Worm (Caenorhabditis elegans) whole organism, young adult: ENCODE measurements around the gene ptpn-22.

Experiments
- efl-1 ChIP-seq: fragments of 150-350 bp; optimal IDR thresholded peaks from 2 replicates; lab custom pipeline; 2014; ENCODE audit warnings: missing biosample characterization, missing genetic modification reagents, missing genetic modification characterization
- ets-4 ChIP-seq: fragments of 200-800 bp; sonication (Bioruptor generic); optimal IDR thresholded peaks from 2 replicates; lab custom pipeline; 2018; ENCODE audit warnings: mild to moderate bottlenecking, missing genetic modification characterization, missing compliant biosample characterization
- fkh-3 ChIP-seq: sonication (generic microtip); optimal IDR thresholded peaks from 2 replicates; lab custom pipeline; 2016; ENCODE audit warnings: mild to moderate bottlenecking, missing genetic modification characterization, missing compliant biosample characterization
- mes-4 ChIP-seq: sonication (generic microtip); optimal IDR thresholded peaks from 2 replicates; lab custom pipeline; 2016; ENCODE audit warnings: missing genotype, missing genetic modification characterization, missing compliant biosample characterization
- nfya-2 ChIP-seq: fragments of 200-800 bp; sonication (Bioruptor generic); IDR thresholded peaks from 2 replicates; pipeline ENCODE4 v1.3.6; 2022; ENCODE audit warnings: missing genetic modification reagents, missing genetic modification characterization, missing compliant biosample characterization
- pbrm-1 ChIP-seq: fragments of 200-800 bp; sonication (Bioruptor generic); IDR thresholded peaks from 2 replicates; pipeline ENCODE4 v1.3.6; 2022; ENCODE audit warnings: missing genetic modification reagents, missing genetic modification characterization, missing compliant biosample characterization
- repo-1 ChIP-seq: sonication (generic microtip); optimal IDR thresholded peaks from 2 replicates; lab custom pipeline; 2017; ENCODE audit warnings: mild to moderate bottlenecking, missing genetic modification characterization, missing compliant biosample characterization
- sdz-38 ChIP-seq: sonication (generic microtip); optimal IDR thresholded peaks from 2 replicates; lab custom pipeline; 2016; ENCODE audit warnings: missing genotype, missing genetic modification characterization, missing compliant biosample characterization

DNA sequence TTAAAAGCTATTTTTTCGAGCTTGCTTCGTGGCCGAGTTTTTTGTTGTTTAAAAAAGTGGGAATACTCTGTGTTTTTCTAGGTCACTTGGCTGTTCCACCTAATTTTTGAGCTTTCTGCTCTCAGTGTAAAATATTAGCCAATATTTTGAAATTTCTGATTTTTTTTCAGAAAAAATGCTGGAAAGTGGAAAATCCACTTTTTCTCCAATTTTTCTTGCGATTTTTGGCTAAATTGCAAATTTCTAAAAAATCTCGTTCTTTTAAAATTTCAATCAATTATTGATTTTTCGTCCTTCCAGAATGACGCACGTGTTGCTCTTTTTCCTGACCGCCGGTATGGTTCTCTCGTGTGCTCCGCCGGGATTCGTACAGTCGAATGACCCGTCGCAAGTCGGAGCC, 33.1 kb downstream of the ptpn-22 start, which contains the start of gene K08D12.4:
- TF ChIP-seq ets-4 (GFP tag; lab: Kevin White, UChicago) (no peak), sdz-38 (tag; lab: Kevin White, UChicago) (no peak), repo-1 (tag; lab: Kevin White, UChicago) (no peak), fkh-3 (tag; lab: Kevin White, UChicago) (no peak), mes-4 (tag; lab: Kevin White, UChicago) (no peak), efl-1 (GFP tag; lab: Kevin White, UChicago) (no peak), nfya-2 (no peak), pbrm-1 (GFP tag; lab: Robert Waterston, UW) (no peak)
